Fruit fly (Drosophila melanogaster) whole organism, wandering third instar larva: ENCODE measurements around the gene Tdrd3.
A peak's percentile ranks its signal among the peaks of the same experiment; 100 is the strongest.

ENCODE experiments used
- Abd-B ChIP-seq: fragments of >200 bp; optimal IDR thresholded peaks from 2 replicates; lab custom pipeline; 2017; ENCODE audit warnings: missing biosample characterization, missing genetic modification characterization
- CG32264 ChIP-seq: fragments of 200-800 bp; sonication (Bioruptor generic); optimal IDR thresholded peaks from 2 replicates; lab custom pipeline; 2016; ENCODE audit warnings: missing biosample characterization, missing genetic modification characterization
- CG9705 ChIP-seq: fragments of 200-800 bp; sonication (Bioruptor generic); optimal IDR thresholded peaks from 2 replicates; lab custom pipeline; 2018; ENCODE audit warnings: missing biosample characterization, mild to moderate bottlenecking, missing genetic modification characterization
- CrebA ChIP-seq: fragments of 200-800 bp; sonication (Bioruptor generic); optimal IDR thresholded peaks from 2 replicates; lab custom pipeline; 2016; ENCODE audit warnings: missing biosample characterization, mild to moderate bottlenecking, missing genetic modification characterization, borderline replicate concordance
- Dfd ChIP-seq: fragments of >200 bp; optimal IDR thresholded peaks from 2 replicates; lab custom pipeline; 2017; ENCODE audit warnings: missing biosample characterization, missing genetic modification characterization
- Hnf4 ChIP-seq: fragments of 200-800 bp; sonication (Bioruptor generic); optimal IDR thresholded peaks from 2 replicates; lab custom pipeline; 2016; ENCODE audit warnings: missing biosample characterization, mild to moderate bottlenecking, missing genetic modification characterization
- Hr78 ChIP-seq: fragments of >200 bp; optimal IDR thresholded peaks from 2 replicates; lab custom pipeline; 2017; ENCODE audit warnings: missing biosample characterization, missing genetic modification characterization
- Hr83 ChIP-seq: fragments of 200-300 bp; sonication (Bioruptor generic); optimal IDR thresholded peaks from 2 replicates; lab custom pipeline; 2016; ENCODE audit warnings: missing biosample characterization, mild to moderate bottlenecking, missing genetic modification characterization, moderate library complexity; ENCODE audit not compliant: poor library complexity, severe bottlenecking
- Jra ChIP-seq: sonication (Bioruptor generic); optimal IDR thresholded peaks from 2 replicates; lab custom pipeline; 2016; ENCODE audit warnings: missing biosample characterization, missing genetic modification characterization
- Mio ChIP-seq: sonication (Bioruptor generic); optimal IDR thresholded peaks from 2 replicates; lab custom pipeline; 2016; ENCODE audit warnings: missing biosample characterization, missing genetic modification characterization
- Myc ChIP-seq: fragments of >200 bp; optimal IDR thresholded peaks from 2 replicates; lab custom pipeline; 2017
- N ChIP-seq: fragments of >200 bp; optimal IDR thresholded peaks from 2 replicates; lab custom pipeline; 2018; ENCODE audit warnings: missing biosample characterization, missing external identifiers, missing genetic modification characterization
- OdsH ChIP-seq: fragments of 200-800 bp; sonication (Bioruptor generic); optimal IDR thresholded peaks from 2 replicates; lab custom pipeline; 2016; ENCODE audit warnings: missing biosample characterization, mild to moderate bottlenecking, missing genetic modification characterization
- Rel ChIP-seq, 2 experiments: fragments of 200-800 bp; sonication (Bioruptor generic) in 1 of 2; optimal IDR thresholded peaks; 2 replicates in 1 of 2; 3 replicates in 1 of 2; lab custom pipeline; 2016 to 2019; ENCODE audit warnings: mild to moderate bottlenecking in 2 of 2, missing biosample characterization in 2 of 2, missing genetic modification characterization in 2 of 2, moderate library complexity in 1 of 2
- Sp1 ChIP-seq: fragments of 200-800 bp; sonication (Bioruptor generic); optimal IDR thresholded peaks from 3 replicates; lab custom pipeline; 2019; ENCODE audit warnings: missing biosample characterization, mild to moderate bottlenecking, missing genetic modification characterization, moderate library complexity
- Vsx2 ChIP-seq: fragments of 200-300, 225-300 bp; sonication (Bioruptor generic); optimal IDR thresholded peaks from 2 replicates; lab custom pipeline; 2018; ENCODE audit warnings: missing biosample characterization, missing genetic modification characterization; ENCODE audit not compliant: partially characterized antibody
- dl ChIP-seq, 2 experiments: fragments of 175-275, 200-275 bp in 1 of 2; fragments of 200-275 bp in 1 of 2; sonication (Bioruptor generic); optimal IDR thresholded peaks; lab custom pipeline; 2018; ENCODE audit warnings: mild to moderate bottlenecking in 2 of 2, missing biosample characterization in 2 of 2, missing genetic modification characterization in 2 of 2, moderate library complexity in 2 of 2; ENCODE audit not compliant: partially characterized antibody in 2 of 2, insufficient read depth in 1 of 2
- dmrt93B ChIP-seq: fragments of 200-800 bp; sonication (Bioruptor generic); optimal IDR thresholded peaks from 2 replicates; lab custom pipeline; 2018; ENCODE audit warnings: missing biosample characterization, mild to moderate bottlenecking, missing genetic modification characterization
- dsf ChIP-seq: sonication (Bioruptor generic); optimal IDR thresholded peaks from 2 replicates; lab custom pipeline; 2016; ENCODE audit warnings: missing biosample characterization, missing genetic modification characterization, borderline replicate concordance
- ey ChIP-seq: fragments of 200-800 bp; sonication (Bioruptor generic); optimal IDR thresholded peaks from 2 replicates; lab custom pipeline; 2016; ENCODE audit warnings: missing biosample characterization, missing genetic modification characterization
- foxo ChIP-seq, 2 experiments: fragments of 200-800 bp; sonication (Bioruptor generic); optimal IDR thresholded peaks; 2 replicates in 1 of 2; 3 replicates in 1 of 2; lab custom pipeline; 2016 to 2017; ENCODE audit warnings: missing biosample characterization in 2 of 2, missing genetic modification characterization in 2 of 2
- fru ChIP-seq: fragments of 200-800 bp; sonication (Bioruptor generic); optimal IDR thresholded peaks from 3 replicates; lab custom pipeline; 2016; ENCODE audit warnings: missing biosample characterization, mild to moderate bottlenecking, missing genetic modification characterization
- h ChIP-seq: fragments of 200-800 bp; sonication (Bioruptor generic); optimal IDR thresholded peaks from 3 replicates; lab custom pipeline; 2016; ENCODE audit warnings: missing biosample characterization, mild to moderate bottlenecking, missing genetic modification characterization
- lola ChIP-seq: fragments of >200 bp; optimal IDR thresholded peaks from 2 replicates; lab custom pipeline; 2017; ENCODE audit warnings: missing biosample characterization, missing genetic modification characterization
- psq ChIP-seq: fragments of 200-800 bp; sonication (Bioruptor generic); optimal IDR thresholded peaks from 3 replicates; lab custom pipeline; 2017; ENCODE audit warnings: missing biosample characterization, mild to moderate bottlenecking, missing genetic modification characterization, moderate library complexity
- rgr ChIP-seq: fragments of 200-800 bp; sonication (Bioruptor generic); optimal IDR thresholded peaks from 3 replicates; lab custom pipeline; 2016; ENCODE audit warnings: missing biosample characterization, mild to moderate bottlenecking, missing genetic modification characterization
- sage ChIP-seq: fragments of 200-800 bp; sonication (Bioruptor generic); optimal IDR thresholded peaks from 2 replicates; lab custom pipeline; 2016; ENCODE audit warnings: missing biosample characterization, mild to moderate bottlenecking, missing genetic modification characterization
- sv ChIP-seq: fragments of 200-800 bp; sonication (Bioruptor generic); optimal IDR thresholded peaks from 3 replicates; lab custom pipeline; 2016; ENCODE audit warnings: missing biosample characterization, missing genetic modification characterization
- tai ChIP-seq: sonication (Bioruptor generic); optimal IDR thresholded peaks from 2 replicates; lab custom pipeline; 2016; ENCODE audit warnings: missing biosample characterization, missing genetic modification characterization
- woc ChIP-seq: sonication (Bioruptor generic); optimal IDR thresholded peaks from 2 replicates; lab custom pipeline; 2016; ENCODE audit warnings: missing biosample characterization, mild to moderate bottlenecking, missing genetic modification characterization

The Tdrd3 gene

DNA sequence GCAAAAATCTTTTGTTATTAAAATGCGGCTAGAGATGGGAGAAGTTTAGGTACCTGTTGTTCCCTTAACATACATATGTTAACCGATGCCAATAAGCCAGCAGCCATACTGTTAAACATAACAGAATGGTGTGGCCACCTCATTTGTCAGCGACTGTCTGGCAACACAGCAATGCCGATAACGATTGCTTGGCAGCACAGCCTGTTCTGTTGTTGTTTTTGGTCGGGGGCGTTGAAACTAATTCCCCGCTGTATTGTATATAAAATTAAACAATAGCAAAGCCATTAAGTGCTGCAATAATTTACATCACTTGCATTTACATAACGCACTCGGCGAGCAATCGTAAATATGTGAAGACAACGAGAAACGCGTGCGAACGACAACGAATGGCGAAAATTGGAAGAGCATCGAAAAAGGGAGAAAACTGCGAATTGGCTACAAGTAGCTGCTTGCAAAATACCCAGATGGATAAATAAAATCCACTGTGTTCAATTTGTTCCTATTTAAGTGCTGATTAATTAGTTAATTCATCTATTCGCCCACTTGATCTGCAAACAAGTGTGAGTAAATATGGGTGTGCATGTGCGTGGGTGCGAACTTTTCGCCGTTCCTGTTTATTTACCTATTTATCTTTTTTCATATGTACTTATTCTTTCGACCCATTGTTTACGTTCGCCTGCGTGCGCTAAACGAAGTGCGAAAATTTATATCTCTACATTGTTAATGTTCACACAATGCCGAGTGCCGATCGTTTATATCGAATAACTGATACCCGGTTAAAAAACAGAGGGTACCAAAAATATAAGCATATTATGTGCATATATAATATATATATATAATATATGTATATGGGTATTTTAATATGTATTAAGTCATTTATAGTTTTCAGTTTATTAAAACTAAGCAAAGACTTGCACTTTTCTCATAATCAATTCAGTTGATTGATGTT, 24.5 kb upstream of the Tdrd3 start, which contains the start of the genes Tsen34 and Mgat4a (continued):
- TF ChIP-seq CrebA (GFP tag; lab: Kevin White, UChicago) = no peak

DNA sequence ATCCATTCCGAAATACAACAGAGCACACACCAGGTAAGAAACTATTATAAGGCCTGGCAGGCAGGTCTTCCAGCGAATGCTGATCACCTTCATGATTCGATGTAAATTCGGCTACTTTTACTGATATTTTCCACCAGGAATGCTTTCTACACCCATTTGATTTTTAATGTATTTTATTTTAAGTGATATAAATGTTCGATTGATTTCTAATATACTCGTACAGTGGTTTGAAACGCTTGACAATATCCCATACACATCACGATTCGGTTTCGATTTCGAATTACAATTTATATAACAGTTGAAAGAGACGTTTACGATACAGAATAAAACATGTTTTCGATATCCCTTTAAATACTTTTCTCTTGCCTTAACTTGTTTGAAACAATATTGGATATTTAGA, 17.4 kb upstream of the Tdrd3 start, which contains the start of gene Mgat4b:
Gene Mgat4b, minus strand, starts transcription at position 101 of the 400 bp plus-strand sequence.
- no peak for TF ChIP-seq Hnf4 (GFP tag; lab: Kevin White, UChicago)
- no peak for TF ChIP-seq Mio (GFP tag; lab: Kevin White, UChicago)
- TF ChIP-seq sv (GFP tag; lab: Kevin White, UChicago) = no peak
- TF ChIP-seq woc (GFP tag; lab: Kevin White, UChicago) = no peak
- no peak for TF ChIP-seq CrebA (GFP tag; lab: Kevin White, UChicago)

DNA sequence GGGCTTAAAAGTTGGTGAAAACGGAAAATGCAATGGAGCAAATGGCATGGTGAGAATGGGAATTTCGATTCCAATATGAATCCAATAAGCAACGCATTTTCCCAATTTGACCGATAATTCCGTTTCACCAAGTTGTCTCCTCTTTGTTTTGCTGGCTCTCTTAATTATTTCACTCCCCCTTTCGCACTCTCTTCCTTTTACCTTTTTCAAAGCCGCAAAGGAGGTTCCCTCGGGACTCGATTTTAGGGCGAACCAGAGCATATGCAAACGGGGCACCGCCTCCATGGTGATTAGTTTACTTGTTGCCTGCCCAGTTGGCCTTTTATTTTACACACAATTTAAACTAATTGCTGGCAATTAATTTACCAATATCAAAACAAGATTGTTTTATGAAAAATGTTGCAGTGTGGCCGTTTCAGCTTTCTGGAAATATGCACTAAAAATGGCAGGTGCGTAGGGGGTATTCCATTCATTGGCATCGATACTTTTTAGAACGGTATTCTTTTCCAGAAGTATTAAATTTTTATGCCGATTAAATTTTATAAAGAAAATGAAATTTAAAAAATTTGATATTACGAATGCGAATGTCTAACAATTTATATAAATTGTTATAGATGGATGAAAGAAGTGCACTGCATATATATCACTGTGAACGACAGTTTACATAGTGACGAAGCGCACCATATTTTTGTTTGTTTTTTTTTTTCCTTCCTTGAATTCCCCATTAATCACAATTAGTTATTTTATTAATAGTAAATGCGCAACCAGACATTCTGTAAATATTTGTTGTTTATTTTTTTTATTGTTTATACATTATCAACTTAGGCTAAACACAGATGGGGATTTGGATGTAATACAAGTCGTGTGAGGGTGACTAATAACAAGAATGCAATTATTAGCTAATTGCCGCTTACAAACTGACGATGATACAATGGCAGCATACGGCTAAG, 10.6 kb upstream of the Tdrd3 start, which contains the start of gene mop:
Gene mop, minus strand, starts transcription at position 419 of the 950 bp plus-strand sequence.
- TF ChIP-seq sage (no peak), Rel (GFP tag; optimal IDR thresholded peaks at IDR 0.05; lab: Kevin White, UChicago) (no peak), Rel (tag; optimal IDR thresholded peaks at IDR 0.05; lab: Kevin White, UChicago) (peak; percentile 1), sv (GFP tag; lab: Kevin White, UChicago) (peak; percentile 19)

DNA sequence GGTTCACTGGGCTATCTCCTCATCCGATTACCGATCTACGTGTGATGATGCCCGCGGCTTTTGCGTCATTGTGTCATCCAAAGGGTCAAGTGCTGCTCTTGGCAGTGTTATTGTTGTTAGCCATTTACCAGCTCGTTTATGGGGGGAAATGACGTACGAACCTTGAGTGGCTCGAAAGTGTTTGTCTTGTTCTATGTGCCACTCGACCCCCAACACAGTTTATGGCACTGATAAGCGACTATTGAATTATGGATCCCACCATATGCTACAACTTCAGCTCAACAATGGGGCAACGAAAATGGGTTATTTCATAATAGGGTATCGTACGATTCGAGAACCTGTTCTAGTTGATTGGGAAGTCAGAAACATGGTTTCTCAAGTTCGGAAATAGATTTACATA, 7.3 kb upstream of the Tdrd3 start:
- TF ChIP-seq dmrt93B (GFP tag; lab: Kevin White, UChicago) (no peak), Hr78 (GFP tag; lab: Kevin White, UChicago) (no peak), Dfd (GFP tag; lab: Kevin White, UChicago) (no peak), CG32264 (GFP tag; lab: Kevin White, UChicago) (no peak), dsf (no peak), tai (GFP tag; lab: Kevin White, UChicago) (no peak), Mio (GFP tag; lab: Kevin White, UChicago) (no peak), h (GFP tag; lab: Kevin White, UChicago) (no peak), dl (GFP tag; optimal IDR thresholded peaks at IDR 0.05; lab: Kevin White, UChicago; ENCODE audit: insufficient read depth in 1 of 2, partially characterized antibody in 2 of 2) (no peak), lola (GFP tag; lab: Kevin White, UChicago) (no peak), Sp1 (GFP tag; lab: Kevin White, UChicago) (no peak), CG9705 (GFP tag; lab: Kevin White, UChicago) (no peak)

DNA sequence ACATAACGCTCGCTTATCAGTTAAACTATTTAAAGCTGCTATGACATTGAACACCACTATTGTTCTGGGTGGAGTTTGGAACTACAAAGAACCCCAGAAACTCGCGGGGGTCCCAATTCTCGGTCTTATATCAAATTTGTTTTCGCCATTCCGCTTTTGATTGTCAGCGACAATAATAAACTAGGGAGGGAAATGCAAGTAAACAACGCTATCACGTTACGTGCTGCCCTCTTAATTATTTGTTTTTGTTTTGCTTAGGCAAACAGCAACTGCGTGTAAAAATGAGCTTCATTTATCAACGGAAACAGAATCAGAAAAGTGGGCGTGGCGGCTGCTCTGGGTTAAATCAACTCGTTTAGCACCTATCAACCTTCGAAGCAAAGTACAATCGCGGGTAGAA, 6.4 kb upstream of the Tdrd3 start:
- TF ChIP-seq CrebA (GFP tag; lab: Kevin White, UChicago) (no peak), rgr (GFP tag; lab: Kevin White, UChicago) (peak; percentile 29)

DNA sequence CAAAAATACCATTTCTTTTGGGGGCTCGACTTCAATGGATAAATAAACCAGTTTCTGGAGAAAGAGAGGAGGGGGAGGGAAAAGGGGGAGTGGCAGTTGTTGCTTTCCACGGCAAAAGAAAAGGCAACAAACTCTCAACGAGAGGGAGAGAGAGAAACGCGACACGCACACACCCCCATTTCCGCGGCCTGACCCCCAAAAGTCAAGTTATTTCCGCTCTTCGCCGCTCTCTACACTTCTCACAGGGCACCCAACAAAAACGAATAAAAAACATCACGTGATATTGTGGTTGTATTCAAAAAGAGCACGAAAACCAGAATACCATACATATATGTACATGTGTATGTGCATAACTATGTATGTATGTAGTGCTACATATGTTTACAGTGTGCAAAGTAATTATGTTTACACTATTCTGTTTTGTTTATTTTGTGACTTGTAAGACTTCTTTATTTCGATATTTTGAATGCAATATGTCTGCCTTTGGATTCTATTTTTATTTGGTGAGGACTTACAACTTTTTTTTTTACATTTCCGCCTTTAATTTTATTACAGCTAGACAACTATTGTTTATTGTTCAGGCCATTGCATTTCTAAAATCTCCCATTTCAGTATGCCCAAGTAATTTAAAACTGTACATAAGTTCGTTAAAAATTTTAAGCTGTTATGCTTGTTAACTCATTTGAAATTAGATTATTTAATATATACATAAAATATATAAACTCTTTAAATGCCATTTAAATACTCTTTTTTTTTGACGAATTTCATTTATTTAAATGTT, 5.3 kb upstream of the Tdrd3 start:
- TF ChIP-seq tai (GFP tag; lab: Kevin White, UChicago) (no peak), CG9705 (GFP tag; lab: Kevin White, UChicago) (peak; percentile 19), Dfd (GFP tag; lab: Kevin White, UChicago) (no peak), sv (GFP tag; lab: Kevin White, UChicago) (peak; percentile 30), Vsx2 (GFP tag; lab: Kevin White, UChicago) (no peak), Jra (GFP tag; lab: Kevin White, UChicago) (no peak), psq (GFP tag; lab: Kevin White, UChicago) (peak; percentile 63), Hr83 (GFP tag; lab: Kevin White, UChicago) (peak; percentile 66), dl (GFP tag; optimal IDR thresholded peaks at IDR 0.05; lab: Kevin White, UChicago; ENCODE audit: insufficient read depth in 1 of 2, partially characterized antibody in 2 of 2) (peak in 1 of 2 experiments; percentile 65), Rel (GFP tag; optimal IDR thresholded peaks at IDR 0.05; lab: Kevin White, UChicago) (peak; percentile 58), Rel (tag; optimal IDR thresholded peaks at IDR 0.05; lab: Kevin White, UChicago) (peak; percentile 41), Myc (no peak), Abd-B (GFP tag; lab: Kevin White, UChicago) (no peak), N (GFP tag; lab: Kevin White, UChicago) (no peak), Mio (GFP tag; lab: Kevin White, UChicago) (no peak), ey (GFP tag; lab: Kevin White, UChicago) (no peak), OdsH (GFP tag; lab: Kevin White, UChicago) (peak; percentile 20), sage (no peak), Sp1 (GFP tag; lab: Kevin White, UChicago) (peak; percentile 65), foxo (GFP tag; optimal IDR thresholded peaks at IDR 0.05; lab: Kevin White, UChicago) (peak in 1 of 2 experiments; percentile 36), rgr (GFP tag; lab: Kevin White, UChicago) (no peak), fru (GFP tag; lab: Kevin White, UChicago) (peak; percentile 7), CG32264 (GFP tag; lab: Kevin White, UChicago) (no peak), h (GFP tag; lab: Kevin White, UChicago) (peak; percentile 14)
